Worm (Caenorhabditis elegans) whole organism, L3 larva: ENCODE results near the gene B0457.2.

Experiments
- R02D3.7 ChIP-seq: fragments of 150-350 bp; optimal IDR thresholded peaks from 2 replicates; lab custom pipeline; 2014; ENCODE audit warnings: missing biosample characterization, missing genetic modification characterization
- ZK546.5 ChIP-seq: sonication (generic microtip); optimal IDR thresholded peaks from 2 replicates; lab custom pipeline; 2017; ENCODE audit warnings: missing biosample characterization, missing genetic modification characterization
- ama-1 ChIP-seq: fragments of 150-350 bp; optimal IDR thresholded peaks from 2 replicates; lab custom pipeline; 2018
- ceh-16 ChIP-seq: sonication (generic microtip); optimal IDR thresholded peaks from 2 replicates; lab custom pipeline; 2017; ENCODE audit warnings: missing biosample characterization, missing genetic modification characterization
- ceh-28 ChIP-seq: fragments of 150-350 bp; optimal IDR thresholded peaks from 2 replicates; lab custom pipeline; 2014; ENCODE audit warnings: missing biosample characterization, missing genetic modification reagents, missing genetic modification characterization
- ceh-82 ChIP-seq: fragments of 150-350 bp; optimal IDR thresholded peaks from 2 replicates; lab custom pipeline; 2014; ENCODE audit warnings: missing biosample characterization, missing genetic modification characterization
- ceh-9 ChIP-seq: sonication (generic microtip); optimal IDR thresholded peaks from 2 replicates; lab custom pipeline; 2018; ENCODE audit warnings: missing biosample characterization, missing genetic modification characterization
- daf-12 ChIP-seq: fragments of 150-350 bp; optimal IDR thresholded peaks from 2 replicates; lab custom pipeline; 2014; ENCODE audit warnings: missing biosample characterization, missing genetic modification reagents, missing genetic modification characterization
- elt-1 ChIP-seq: fragments of 150-350 bp; optimal IDR thresholded peaks from 2 replicates; lab custom pipeline; 2014; ENCODE audit warnings: missing biosample characterization, missing genetic modification characterization
- elt-2 ChIP-seq: sonication (generic microtip); optimal IDR thresholded peaks from 2 replicates; lab custom pipeline; 2016; ENCODE audit warnings: missing genetic modification reagents, mild to moderate bottlenecking, missing genetic modification characterization, missing compliant biosample characterization
- eor-1 ChIP-seq, 2 experiments: fragments of 150-350 bp; optimal IDR thresholded peaks; 2 replicates each; lab custom pipeline; 2014 to 2018; ENCODE audit warnings: missing biosample characterization in 2 of 2, missing genetic modification characterization in 2 of 2
- fkh-2 ChIP-seq: fragments of 150-350 bp; optimal IDR thresholded peaks from 2 replicates; lab custom pipeline; 2014; ENCODE audit warnings: missing biosample characterization, missing genetic modification reagents, missing genetic modification characterization
- fos-1 ChIP-seq: fragments of 150-350 bp; optimal IDR thresholded peaks from 2 replicates; lab custom pipeline; 2014; ENCODE audit warnings: missing biosample characterization, missing genetic modification characterization
- hmg-11 ChIP-seq: sonication (generic microtip); optimal IDR thresholded peaks from 2 replicates; lab custom pipeline; 2016; ENCODE audit warnings: missing genetic modification characterization, missing compliant biosample characterization
- jun-1 ChIP-seq: fragments of 150-350 bp; optimal IDR thresholded peaks from 2 replicates; lab custom pipeline; 2014; ENCODE audit warnings: missing biosample characterization, missing genetic modification reagents, missing genetic modification characterization
- lin-15B ChIP-seq: fragments of 150-350 bp; optimal IDR thresholded peaks from 2 replicates; lab custom pipeline; 2014; ENCODE audit warnings: missing biosample characterization, missing genetic modification characterization
- lin-39 ChIP-seq: fragments of 150-350 bp; optimal IDR thresholded peaks from 2 replicates; lab custom pipeline; 2018; ENCODE audit warnings: missing biosample characterization, missing genetic modification reagents, missing genetic modification characterization
- lsy-12 ChIP-seq: sonication (generic microtip); optimal IDR thresholded peaks from 2 replicates; lab custom pipeline; 2016; ENCODE audit warnings: mild to moderate bottlenecking, missing genetic modification characterization, missing compliant biosample characterization
- mdl-1 ChIP-seq: fragments of 150-350 bp; optimal IDR thresholded peaks from 2 replicates; lab custom pipeline; 2014; ENCODE audit warnings: missing biosample characterization, missing genetic modification characterization
- mml-1 ChIP-seq: fragments of 150-350 bp; sonication (generic microtip); optimal IDR thresholded peaks from 3 replicates; lab custom pipeline; 2014; ENCODE audit warnings: missing biosample characterization, missing genetic modification characterization
- nfya-1 ChIP-seq: sonication (generic microtip); optimal IDR thresholded peaks from 2 replicates; lab custom pipeline; 2017; ENCODE audit warnings: missing genetic modification characterization, mild to moderate bottlenecking, missing compliant biosample characterization, antibody characterized with exemption, moderate library complexity; ENCODE audit not compliant: insufficient read depth
- nhr-11 ChIP-seq: fragments of 150-350 bp; optimal IDR thresholded peaks from 2 replicates; lab custom pipeline; 2014; ENCODE audit warnings: missing biosample characterization, missing genetic modification characterization
- nhr-12 ChIP-seq: fragments of 150-350 bp; optimal IDR thresholded peaks from 2 replicates; lab custom pipeline; 2014; ENCODE audit warnings: missing biosample characterization, missing genetic modification characterization
- nhr-23 ChIP-seq: fragments of 150-350 bp; optimal IDR thresholded peaks from 2 replicates; lab custom pipeline; 2014; ENCODE audit warnings: missing biosample characterization, missing genetic modification reagents, missing genetic modification characterization
- nhr-43 ChIP-seq: sonication (generic microtip); optimal IDR thresholded peaks from 2 replicates; lab custom pipeline; 2016; ENCODE audit warnings: mild to moderate bottlenecking, missing genetic modification characterization, missing compliant biosample characterization; ENCODE audit not compliant: poor library complexity, severe bottlenecking
- nhr-67 ChIP-seq: fragments of 150-350 bp; optimal IDR thresholded peaks from 2 replicates; lab custom pipeline; 2014; ENCODE audit warnings: missing biosample characterization, missing genetic modification characterization
- nhr-77 ChIP-seq: fragments of 150-350 bp; optimal IDR thresholded peaks from 2 replicates; lab custom pipeline; 2014; ENCODE audit warnings: missing biosample characterization, missing genetic modification characterization
- pha-4 ChIP-seq: fragments of 150-350 bp; optimal IDR thresholded peaks from 2 replicates; lab custom pipeline; 2014; ENCODE audit warnings: missing biosample characterization, missing genetic modification reagents, missing genetic modification characterization
- pqm-1 ChIP-seq: fragments of 150-350 bp; optimal IDR thresholded peaks from 2 replicates; lab custom pipeline; 2017; ENCODE audit warnings: missing biosample characterization, missing genetic modification characterization, inconsistent platforms
- sea-2 ChIP-seq: fragments of 150-350 bp; sonication (generic microtip); optimal IDR thresholded peaks from 4 replicates; lab custom pipeline; 2014; ENCODE audit warnings: missing biosample characterization, missing genetic modification reagents, missing genetic modification characterization
- skn-1 ChIP-seq: fragments of 150-350 bp; optimal IDR thresholded peaks from 2 replicates; lab custom pipeline; 2014; ENCODE audit warnings: missing biosample characterization, missing genetic modification characterization
- tbx-2 ChIP-seq: sonication (generic microtip); optimal IDR thresholded peaks from 2 replicates; lab custom pipeline; 2016; ENCODE audit warnings: mild to moderate bottlenecking, missing genetic modification characterization, missing compliant biosample characterization
- unc-39 ChIP-seq: sonication (generic microtip); optimal IDR thresholded peaks from 4 replicates; lab custom pipeline; 2017; ENCODE audit warnings: missing biosample characterization, missing genetic modification characterization
- zag-1 ChIP-seq: fragments of 150-350 bp; optimal IDR thresholded peaks from 2 replicates; lab custom pipeline; 2014; ENCODE audit warnings: missing biosample characterization, missing genetic modification characterization
- ztf-11 ChIP-seq: fragments of 150-350 bp; optimal IDR thresholded peaks from 2 replicates; lab custom pipeline; 2014; ENCODE audit warnings: missing biosample characterization, missing genetic modification characterization
- ztf-4 ChIP-seq: fragments of 150-350 bp; optimal IDR thresholded peaks from 2 replicates; lab custom pipeline; 2014; ENCODE audit warnings: missing biosample characterization, missing genetic modification characterization

B0457.2 gene

ce11 chrII:8898582-8899356 is 27.6 kb downstream of the B0457.2 start:
- no peak for TF ChIP-seq mml-1
- TF ChIP-seq nhr-11 (tag; lab: Kevin White, UChicago) = no peak
- no peak for TF ChIP-seq tbx-2 (tag; lab: Kevin White, UChicago)
- TF ChIP-seq lin-15B (tag; lab: Kevin White, UChicago) = no peak
- no peak for TF ChIP-seq sea-2 (GFP tag; lab: Kevin White, UChicago)
- TF ChIP-seq pqm-1 (tag; lab: Kevin White, UChicago) = no peak

DNA sequence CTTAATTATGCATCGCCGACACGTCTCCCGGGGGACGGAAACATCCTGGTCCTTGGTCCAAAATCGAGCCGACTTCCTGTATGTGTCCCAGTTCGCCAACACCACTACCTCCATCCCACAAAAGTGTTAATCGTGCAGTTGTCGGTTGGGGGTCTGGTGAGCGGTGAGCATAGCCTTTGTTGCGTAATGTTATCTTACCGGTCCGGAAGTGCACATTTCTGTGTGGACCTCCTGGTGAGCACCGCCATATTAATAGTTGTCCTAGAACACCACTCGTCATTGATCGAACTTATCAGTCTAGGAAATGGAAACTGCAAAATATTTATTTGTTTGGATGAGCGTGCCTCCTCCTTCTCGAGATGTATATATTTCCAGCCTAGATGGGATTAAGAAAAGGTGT is 29.1 kb downstream of the B0457.2 start:
- no peak for TF ChIP-seq nhr-12
- no peak for TF ChIP-seq nhr-43 (tag; lab: Kevin White, UChicago)
- TF ChIP-seq R02D3.7 (tag; lab: Kevin White, UChicago) = no peak
- no peak for TF ChIP-seq ceh-28
- no peak for TF ChIP-seq hmg-11 (tag; lab: Kevin White, UChicago)
- no peak for TF ChIP-seq unc-39 (tag; lab: Kevin White, UChicago)
- no peak for TF ChIP-seq nfya-1 (tag; lab: Kevin White, UChicago)
- no peak for TF ChIP-seq eor-1 (tag; optimal IDR thresholded peaks at IDR 0.05; lab: Kevin White, UChicago)
- TF ChIP-seq jun-1 (tag; lab: Kevin White, UChicago) = no peak
- TF ChIP-seq ama-1 (lab: Kevin White, UChicago) = no peak
- TF ChIP-seq skn-1 (tag; lab: Kevin White, UChicago) = no peak
- no peak for TF ChIP-seq elt-1 (tag; lab: Kevin White, UChicago)
- TF ChIP-seq nhr-11 (tag; lab: Kevin White, UChicago) = no peak
- no peak for TF ChIP-seq sea-2 (GFP tag; lab: Kevin White, UChicago)
- no peak for TF ChIP-seq ztf-11 (tag; lab: Kevin White, UChicago)

- TF ChIP-seq lsy-12 (tag; lab: Kevin White, UChicago) (no peak), ama-1 (lab: Kevin White, UChicago) (no peak), hmg-11 (tag; lab: Kevin White, UChicago) (no peak), zag-1 (tag; lab: Kevin White, UChicago) (no peak), lin-15B (tag; lab: Kevin White, UChicago) (no peak), nhr-23 (tag; lab: Kevin White, UChicago) (no peak), fos-1 (tag; lab: Kevin White, UChicago) (no peak), lin-39 (tag; lab: Kevin White, UChicago) (no peak), sea-2 (GFP tag; lab: Kevin White, UChicago) (no peak), skn-1 (tag; lab: Kevin White, UChicago) (no peak), nhr-67 (tag; lab: Kevin White, UChicago) (no peak), pha-4 (tag; lab: Kevin White, UChicago) (no peak), ceh-9 (tag; lab: Kevin White, UChicago) (no peak), nhr-11 (tag; lab: Kevin White, UChicago) (no peak), ztf-4 (tag; lab: Kevin White, UChicago) (no peak), fkh-2 (tag; lab: Kevin White, UChicago) (no peak), nhr-43 (tag; lab: Kevin White, UChicago) (no peak), ceh-16 (tag; lab: Kevin White, UChicago) (no peak)
Observed at ce11 chrII:8896541-8896940, 29.8 kb downstream of the B0457.2 start, which contains the start of gene lat-1. Gene lat-1, plus strand, starts transcription at chrII:8896841.

- TF ChIP-seq elt-2 (tag; lab: Kevin White, UChicago) (peak; percentile 21), pqm-1 (tag; lab: Kevin White, UChicago) (peak; percentile 24), ceh-28 (no peak)
Observed at ce11 chrII:8895895-8896294, 30.5 kb downstream of the B0457.2 start.

DNA sequence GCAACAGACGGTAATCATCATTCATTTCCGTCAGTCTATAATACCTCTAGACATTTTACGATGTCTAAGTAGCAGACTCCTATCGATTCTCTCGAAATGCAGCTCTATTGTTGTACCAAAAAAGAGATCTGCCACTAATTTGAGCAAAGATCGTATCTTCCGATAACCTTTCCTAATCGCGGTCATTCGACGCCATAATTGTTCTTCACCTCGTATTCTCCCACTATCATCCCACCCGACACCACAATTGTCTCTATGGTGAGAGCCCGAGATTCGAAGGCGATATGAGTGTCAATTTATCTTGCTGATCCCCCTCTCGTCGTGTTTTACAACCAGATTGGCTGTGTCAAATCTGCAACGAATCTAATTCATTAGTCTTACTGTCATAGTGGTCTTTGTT is 31.0 kb downstream of the B0457.2 start:
- TF ChIP-seq nhr-77 (tag; lab: Kevin White, UChicago) (no peak), daf-12 (tag; lab: Kevin White, UChicago) (no peak), ceh-82 (no peak), nhr-12 (no peak), ama-1 (lab: Kevin White, UChicago) (no peak), ZK546.5 (tag; lab: Kevin White, UChicago) (no peak), mdl-1 (tag; lab: Kevin White, UChicago) (no peak), jun-1 (tag; lab: Kevin White, UChicago) (no peak)
